Fruit fly (Drosophila melanogaster) Kc167 (cell line): ENCODE measurements around the gene Eip93F.

Experiments
- Myc ChIP-seq: fragments of >200 bp; optimal IDR thresholded peaks from 2 replicates; lab custom pipeline; 2017; ENCODE audit warnings: missing external identifiers
- Sin3A ChIP-seq: fragments of >200 bp; optimal IDR thresholded peaks from 2 replicates; lab custom pipeline; 2018; ENCODE audit warnings: missing external identifiers
- h ChIP-seq: fragments of >200 bp; optimal IDR thresholded peaks from 3 replicates; lab custom pipeline; 2018; ENCODE audit warnings: missing external identifiers
- insv ChIP-seq: fragments of >200 bp; optimal IDR thresholded peaks from 3 replicates; lab custom pipeline; 2018; ENCODE audit warnings: missing external identifiers
- psq ChIP-seq: fragments of >200 bp; optimal IDR thresholded peaks from 2 replicates; lab custom pipeline; 2017; ENCODE audit warnings: missing external identifiers
- ttk ChIP-seq: sonication (Bioruptor generic); optimal IDR thresholded peaks from 2 replicates; lab custom pipeline; 2017; ENCODE audit warnings: missing external identifiers

DNA sequence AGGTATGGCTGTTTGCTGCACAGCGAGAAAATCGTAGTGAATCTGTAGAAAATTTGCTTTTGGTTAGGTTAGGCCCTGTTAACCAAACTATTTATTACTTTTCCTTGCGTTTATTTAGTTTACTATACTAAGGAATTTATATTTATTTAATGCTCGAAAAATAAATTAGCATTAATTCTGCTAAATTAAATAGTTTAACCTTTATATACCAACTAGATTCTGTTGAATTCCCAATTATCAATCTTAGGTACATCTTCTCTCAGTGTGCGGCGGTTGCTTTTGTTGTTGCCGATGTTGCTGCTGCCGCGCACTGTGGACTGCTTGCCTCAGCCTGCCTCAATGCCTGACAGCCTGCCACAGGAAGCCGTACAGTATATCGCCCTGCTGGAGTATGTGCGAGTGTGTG, 49.7 kb upstream of the Eip93F start:
- TF ChIP-seq psq (no peak), h (no peak), ttk (no peak), Myc (lab: Kevin White, UChicago) (no peak), Sin3A (lab: Kevin White, UChicago) (no peak), insv (lab: Kevin White, UChicago) (no peak)
